Fruit fly (Drosophila melanogaster) whole organism, prepupa: ENCODE data around the gene Kdm5.

Experiments used
- CG10669 ChIP-seq: fragments of 200-800 bp; sonication (Bioruptor generic); optimal IDR thresholded peaks from 3 replicates; lab custom pipeline; 2018; ENCODE audit warnings: missing biosample characterization, mild to moderate bottlenecking, missing genetic modification characterization, moderate library complexity
- CG11762 ChIP-seq: fragments of 200-800 bp; sonication (Bioruptor generic); optimal IDR thresholded peaks from 3 replicates; lab custom pipeline; 2016; ENCODE audit warnings: missing biosample characterization, missing genetic modification characterization; ENCODE audit not compliant: insufficient read depth
- CG11902 ChIP-seq: fragments of 200-800 bp; sonication (Bioruptor generic); optimal IDR thresholded peaks from 3 replicates; lab custom pipeline; 2016; ENCODE audit warnings: missing biosample characterization, missing genetic modification characterization
- CG15336 ChIP-seq: fragments of 200-800 bp; sonication (Bioruptor generic); IDR thresholded peaks from 2 replicates; pipeline ENCODE4 v1.3.6; 2022; ENCODE audit warnings: missing biosample characterization, missing genetic modification characterization
- CG31627 ChIP-seq: fragments of 200-800 bp; sonication (Bioruptor generic); optimal IDR thresholded peaks from 3 replicates; lab custom pipeline; 2016; ENCODE audit warnings: missing biosample characterization, missing genetic modification characterization
- CG32006 ChIP-seq: fragments of 200-800 bp; sonication (Bioruptor generic); optimal IDR thresholded peaks from 3 replicates; lab custom pipeline; 2017; ENCODE audit warnings: missing biosample characterization, mild to moderate bottlenecking, missing genetic modification characterization
- CG3919 ChIP-seq: fragments of 200-800 bp; sonication (Bioruptor generic); optimal IDR thresholded peaks from 3 replicates; lab custom pipeline; 2016; ENCODE audit warnings: missing biosample characterization, missing genetic modification characterization
- CG6163 ChIP-seq: fragments of 200-800 bp; sonication (Bioruptor generic); IDR thresholded peaks from 3 replicates; pipeline ENCODE4 v1.3.6; 2022; ENCODE audit warnings: missing biosample characterization, missing genetic modification characterization
- CG6792 ChIP-seq: fragments of 200-800 bp; sonication (Bioruptor generic); optimal IDR thresholded peaks from 3 replicates; lab custom pipeline; 2016; ENCODE audit warnings: missing biosample characterization, missing genetic modification characterization
- CG6808 ChIP-seq: fragments of 200-800 bp; sonication (Bioruptor generic); optimal IDR thresholded peaks from 3 replicates; lab custom pipeline; 2017; ENCODE audit warnings: missing biosample characterization, missing genetic modification characterization, mild to moderate bottlenecking, moderate library complexity, missing genetic modification reagents
- CG6854 ChIP-seq: fragments of 200-800 bp; sonication (Bioruptor generic); optimal IDR thresholded peaks from 2 replicates; lab custom pipeline; 2017; ENCODE audit warnings: missing biosample characterization, mild to moderate bottlenecking, missing genetic modification characterization
- CG8319 ChIP-seq: fragments of 200-800 bp; sonication (Bioruptor generic); optimal IDR thresholded peaks from 3 replicates; lab custom pipeline; 2016; ENCODE audit warnings: missing biosample characterization, missing genetic modification characterization
- Eip78C ChIP-seq: fragments of 200-800 bp; sonication (Bioruptor generic); peaks from one replicate; lab custom pipeline; 2016; ENCODE audit warnings: missing biosample characterization, missing genetic modification characterization
- Eip93F ChIP-seq: fragments of 200-800 bp; sonication (Bioruptor generic); optimal IDR thresholded peaks from 2 replicates; lab custom pipeline; 2016; ENCODE audit warnings: missing biosample characterization, mild to moderate bottlenecking, missing genetic modification characterization
- Ets21C ChIP-seq: fragments of 200-800 bp; sonication (Bioruptor generic); optimal IDR thresholded peaks from 3 replicates; lab custom pipeline; 2016; ENCODE audit warnings: missing biosample characterization, missing genetic modification characterization
- Ets96B ChIP-seq: fragments of 200-800 bp; optimal IDR thresholded peaks from 2 replicates; lab custom pipeline; 2019; ENCODE audit warnings: missing biosample characterization, mild to moderate bottlenecking, missing genetic modification characterization, moderate library complexity
- Gug ChIP-seq: fragments of 200-800 bp; sonication (Bioruptor generic); IDR thresholded peaks from 2 replicates; pipeline ENCODE4 v1.3.6; 2022; ENCODE audit warnings: missing biosample characterization, missing genetic modification characterization
- Hr38 ChIP-seq: sonication (Bioruptor generic); optimal IDR thresholded peaks from 2 replicates; lab custom pipeline; 2016; ENCODE audit warnings: missing biosample characterization, missing genetic modification characterization
- Hr39 ChIP-seq: fragments of 200-800 bp; sonication (Bioruptor generic); optimal IDR thresholded peaks from 2 replicates; lab custom pipeline; 2016; ENCODE audit warnings: missing biosample characterization, missing genetic modification characterization
- Hr4 ChIP-seq: fragments of 200-800 bp; sonication (Bioruptor generic); optimal IDR thresholded peaks from 3 replicates; lab custom pipeline; 2016; ENCODE audit warnings: missing biosample characterization, missing genetic modification characterization
- Lpt ChIP-seq: fragments of 200-800 bp; sonication (Bioruptor generic); optimal IDR thresholded peaks from 3 replicates; lab custom pipeline; 2016; ENCODE audit warnings: missing biosample characterization, missing genetic modification characterization
- Sox102F ChIP-seq: fragments of 200-800 bp; sonication (Bioruptor generic); optimal IDR thresholded peaks from 2 replicates; lab custom pipeline; 2016; ENCODE audit warnings: missing biosample characterization, mild to moderate bottlenecking, missing genetic modification characterization
- Sox14 ChIP-seq: fragments of 200-800 bp; sonication (Bioruptor generic); optimal IDR thresholded peaks from 3 replicates; lab custom pipeline; 2016; ENCODE audit warnings: missing biosample characterization, missing genetic modification characterization
- Sox15 ChIP-seq: fragments of 200-800 bp; sonication (Bioruptor generic); optimal IDR thresholded peaks from 3 replicates; lab custom pipeline; 2016; ENCODE audit warnings: missing biosample characterization, missing genetic modification characterization
- cyc ChIP-seq: fragments of 200-800 bp; sonication (Bioruptor generic); optimal IDR thresholded peaks from 3 replicates; lab custom pipeline; 2016; ENCODE audit warnings: missing biosample characterization, missing genetic modification characterization
- esn ChIP-seq: fragments of 200-800 bp; sonication (Bioruptor generic); optimal IDR thresholded peaks from 2 replicates; lab custom pipeline; 2016; ENCODE audit warnings: missing biosample characterization, mild to moderate bottlenecking, missing genetic modification characterization, moderate library complexity
- fd85E ChIP-seq: fragments of 200-800 bp; sonication (Bioruptor generic); optimal IDR thresholded peaks from 3 replicates; lab custom pipeline; 2016; ENCODE audit warnings: missing biosample characterization, missing genetic modification characterization
- lz ChIP-seq: fragments of 200-800 bp; sonication (Bioruptor generic); optimal IDR thresholded peaks from 3 replicates; lab custom pipeline; 2016; ENCODE audit warnings: missing biosample characterization, missing genetic modification characterization
- net ChIP-seq: fragments of 200-800 bp; sonication (Bioruptor generic); optimal IDR thresholded peaks from 3 replicates; lab custom pipeline; 2016; ENCODE audit warnings: missing biosample characterization, missing genetic modification characterization
- pdm3 ChIP-seq: fragments of 200-800 bp; sonication (Bioruptor generic); optimal IDR thresholded peaks from 3 replicates; lab custom pipeline; 2016; ENCODE audit warnings: missing biosample characterization, missing genetic modification characterization
- salr ChIP-seq, 2 experiments: fragments of 200-800 bp; sonication (Bioruptor generic); optimal IDR thresholded peaks; 3 replicates each; lab custom pipeline; 2016 to 2018; ENCODE audit warnings: missing biosample characterization in 2 of 2, missing genetic modification characterization in 2 of 2, mild to moderate bottlenecking in 1 of 2
- topi ChIP-seq: fragments of 200-800 bp; sonication (Bioruptor generic); optimal IDR thresholded peaks from 3 replicates; lab custom pipeline; 2016; ENCODE audit warnings: missing biosample characterization, missing genetic modification characterization
- vri ChIP-seq: fragments of 200-800 bp; sonication (Bioruptor generic); optimal IDR thresholded peaks from 3 replicates; lab custom pipeline; 2016; ENCODE audit warnings: missing biosample characterization, mild to moderate bottlenecking, missing genetic modification characterization

Kdm5 gene

dm6 chr2L:5956706-5957105 lies 42.6 kb downstream of the Kdm5 start, which contains the start of the genes CG13998 and Vm26Ab:
Gene CG13998 (minus strand): TSS chr2L:5956819.
Gene Vm26Ab (plus strand): TSS chr2L:5957004.
- no peak for TF ChIP-seq Eip78C
- TF ChIP-seq CG11902 (GFP tag; lab: Kevin White, UChicago), result no peak
- TF ChIP-seq Sox14, result no peak
- TF ChIP-seq Hr39 (GFP tag; lab: Kevin White, UChicago), result no peak
- TF ChIP-seq CG11762, result no peak
- TF ChIP-seq Eip93F (GFP tag; lab: Kevin White, UChicago), result no peak
- TF ChIP-seq Ets21C (GFP tag; lab: Kevin White, UChicago), result no peak
- TF ChIP-seq Lpt (GFP tag; lab: Kevin White, UChicago), result no peak
- TF ChIP-seq CG15336 (GFP tag; lab: Robert Waterston, UW), result no peak
- no peak for TF ChIP-seq CG10669 (GFP tag; lab: Kevin White, UChicago)
- TF ChIP-seq CG6792 (GFP tag; lab: Kevin White, UChicago), result no peak
- TF ChIP-seq cyc, result no peak
- no peak for TF ChIP-seq Sox102F (GFP tag; lab: Kevin White, UChicago)
- no peak for TF ChIP-seq net

- no peak for TF ChIP-seq salr (GFP tag; optimal IDR thresholded peaks at IDR 0.05; lab: Kevin White, UChicago)
- TF ChIP-seq Ets96B (tag; lab: Kevin White, UChicago), result no peak
- no peak for TF ChIP-seq CG32006 (GFP tag; lab: Kevin White, UChicago)
- no peak for TF ChIP-seq CG3919 (GFP tag; lab: Kevin White, UChicago)
- TF ChIP-seq cyc, result no peak
- TF ChIP-seq fd85E (GFP tag; lab: Kevin White, UChicago), result no peak
- no peak for TF ChIP-seq CG6854 (GFP tag; lab: Kevin White, UChicago)
- no peak for TF ChIP-seq lz (GFP tag; lab: Kevin White, UChicago)
- TF ChIP-seq net, result no peak
Observed at dm6 chr2L:5956153-5956552, 43.1 kb downstream of the Kdm5 start, which contains the start of gene CG13999. Gene CG13999 (minus strand): TSS chr2L:5956466.

dm6 chr2L:5948775-5949526 lies 50.4 kb downstream of the Kdm5 start, which contains the start of gene CG9044:
Gene CG9044 (plus strand): TSS chr2L:5949450.
- peak; percentile 44 for TF ChIP-seq Sox15 (GFP tag; lab: Kevin White, UChicago)
- no peak for TF ChIP-seq CG11762
- no peak for TF ChIP-seq salr (GFP tag; optimal IDR thresholded peaks at IDR 0.05; lab: Kevin White, UChicago)
- peak; percentile 76 for TF ChIP-seq Hr39 (GFP tag; lab: Kevin White, UChicago)
- TF ChIP-seq Gug (GFP tag; lab: Robert Waterston, UW), result peak; percentile 27; the same call in 1 of the 2 replicates
- peak; percentile 28 for TF ChIP-seq Ets21C (GFP tag; lab: Kevin White, UChicago)
- no peak for TF ChIP-seq CG8319
- TF ChIP-seq lz (GFP tag; lab: Kevin White, UChicago), result peak; percentile 56
- TF ChIP-seq cyc, result peak; percentile 51
- TF ChIP-seq esn, result peak; percentile 62
- TF ChIP-seq Sox14, result peak; percentile 86
- TF ChIP-seq pdm3 (GFP tag; lab: Kevin White, UChicago), result no peak
- TF ChIP-seq CG31627 (GFP tag; lab: Kevin White, UChicago), result peak; percentile 68
- TF ChIP-seq CG6808 (GFP tag; lab: Kevin White, UChicago), result no peak
- TF ChIP-seq Hr38 (GFP tag; lab: Kevin White, UChicago), result no peak
- TF ChIP-seq CG11902 (GFP tag; lab: Kevin White, UChicago), result peak; percentile 38
- TF ChIP-seq, all 60 proteins: peak for 10

- no peak for TF ChIP-seq Hr4 (GFP tag; lab: Kevin White, UChicago)
- TF ChIP-seq vri, result no peak
- TF ChIP-seq topi (GFP tag; lab: Kevin White, UChicago), result no peak
- TF ChIP-seq CG10669 (GFP tag; lab: Kevin White, UChicago), result no peak
- no peak for TF ChIP-seq CG6163
Observed at dm6 chr2L:5947504-5947903, 51.8 kb downstream of the Kdm5 start.
